Worm (Caenorhabditis elegans) whole organism, L2 larva: ENCODE data around the gene cpg-23.

Experiments used
- C34F6.9 ChIP-seq: fragments of 150-350 bp; optimal IDR thresholded peaks from 2 replicates; lab custom pipeline; 2014; ENCODE audit warnings: missing biosample characterization, missing genetic modification characterization
- F13H6.1 ChIP-seq: sonication (generic microtip); optimal IDR thresholded peaks from 2 replicates; lab custom pipeline; 2016; ENCODE audit warnings: missing genetic modification characterization, missing compliant biosample characterization
- R02D3.7 ChIP-seq: fragments of 150-350 bp; optimal IDR thresholded peaks from 2 replicates; lab custom pipeline; 2014; ENCODE audit warnings: missing biosample characterization, missing genetic modification characterization
- Y55F3AM.14 ChIP-seq: fragments of 200-800 bp; sonication (Bioruptor generic); optimal IDR thresholded peaks from 2 replicates; lab custom pipeline; 2018; ENCODE audit warnings: mild to moderate bottlenecking, missing genetic modification characterization, missing compliant biosample characterization
- ZK546.5 ChIP-seq: sonication (generic microtip); optimal IDR thresholded peaks from 2 replicates; lab custom pipeline; 2017; ENCODE audit warnings: missing biosample characterization, missing genetic modification characterization
- aly-2 ChIP-seq: fragments of 150-350 bp; optimal IDR thresholded peaks from 2 replicates; lab custom pipeline; 2014; ENCODE audit warnings: missing biosample characterization, missing genetic modification characterization
- blmp-1 ChIP-seq: sonication (generic microtip); optimal IDR thresholded peaks from 2 replicates; lab custom pipeline; 2017; ENCODE audit warnings: missing genetic modification characterization, mild to moderate bottlenecking, missing compliant biosample characterization, antibody characterized with exemption, moderate library complexity; ENCODE audit not compliant: insufficient read depth
- ceh-16 ChIP-seq: fragments of 150-350 bp; optimal IDR thresholded peaks from 2 replicates; lab custom pipeline; 2014; ENCODE audit warnings: missing biosample characterization, missing genetic modification characterization
- crh-2 ChIP-seq: sonication (generic microtip); optimal IDR thresholded peaks from 2 replicates; lab custom pipeline; 2017; ENCODE audit warnings: missing biosample characterization, missing genetic modification characterization
- dmd-4 ChIP-seq: sonication (generic microtip); optimal IDR thresholded peaks from 2 replicates; lab custom pipeline; 2017; ENCODE audit warnings: missing biosample characterization, missing genetic modification characterization
- egl-27 ChIP-seq: sonication (generic microtip); optimal IDR thresholded peaks from 3 replicates; lab custom pipeline; 2017; ENCODE audit warnings: missing biosample characterization, missing genetic modification reagents, missing genetic modification characterization
- fos-1 ChIP-seq: fragments of 150-350 bp; optimal IDR thresholded peaks from 2 replicates; lab custom pipeline; 2014; ENCODE audit warnings: missing biosample characterization, missing genetic modification characterization
- gmeb-1 ChIP-seq: fragments of 150-350 bp; optimal IDR thresholded peaks from 2 replicates; lab custom pipeline; 2014; ENCODE audit warnings: missing biosample characterization, missing genetic modification characterization
- lin-11 ChIP-seq: fragments of 150-350 bp; sonication (generic microtip); optimal IDR thresholded peaks from 2 replicates; lab custom pipeline; 2014; ENCODE audit warnings: missing biosample characterization, missing genetic modification characterization, inconsistent platforms, mixed read lengths
- lin-13 ChIP-seq: fragments of 150-350 bp; optimal IDR thresholded peaks from 2 replicates; lab custom pipeline; 2014; ENCODE audit warnings: missing biosample characterization, missing genetic modification reagents, missing genetic modification characterization
- lin-39 ChIP-seq: fragments of 150-350 bp; optimal IDR thresholded peaks from 2 replicates; lab custom pipeline; 2014; ENCODE audit warnings: missing biosample characterization, missing genetic modification reagents, missing genetic modification characterization
- lsy-2 ChIP-seq, 2 experiments: fragments of 150-350 bp in 1 of 2; sonication (generic microtip) in 1 of 2; optimal IDR thresholded peaks; 2 replicates each; lab custom pipeline; 2014 to 2017; ENCODE audit warnings: missing biosample characterization in 2 of 2, missing genetic modification characterization in 2 of 2
- mab-5 ChIP-seq: fragments of 150-350 bp; optimal IDR thresholded peaks from 2 replicates; lab custom pipeline; 2014; ENCODE audit warnings: missing biosample characterization, missing genetic modification characterization
- mbf-1 ChIP-seq: sonication (generic microtip); optimal IDR thresholded peaks from 2 replicates; lab custom pipeline; 2017; ENCODE audit warnings: missing biosample characterization, missing genetic modification characterization
- mdl-1 ChIP-seq, 2 experiments: fragments of 150-350 bp in 1 of 2; sonication (generic microtip) in 1 of 2; optimal IDR thresholded peaks; 2 replicates each; lab custom pipeline; 2017; ENCODE audit warnings: missing biosample characterization in 2 of 2, missing genetic modification characterization in 2 of 2
- nhr-10 ChIP-seq: sonication (generic microtip); optimal IDR thresholded peaks from 2 replicates; lab custom pipeline; 2017; ENCODE audit warnings: missing biosample characterization, missing genetic modification characterization
- nhr-11 ChIP-seq: fragments of 150-350 bp; optimal IDR thresholded peaks from 2 replicates; lab custom pipeline; 2014; ENCODE audit warnings: missing biosample characterization, missing genetic modification characterization
- nhr-129 ChIP-seq: fragments of 150-350 bp; optimal IDR thresholded peaks from 2 replicates; lab custom pipeline; 2014; ENCODE audit warnings: missing biosample characterization, missing genetic modification characterization
- nhr-21 ChIP-seq: fragments of 150-350 bp; optimal IDR thresholded peaks from 2 replicates; lab custom pipeline; 2014; ENCODE audit warnings: missing biosample characterization, missing genetic modification characterization
- nhr-23 ChIP-seq: fragments of 150-350 bp; optimal IDR thresholded peaks from 2 replicates; lab custom pipeline; 2014; ENCODE audit warnings: missing biosample characterization, missing genetic modification reagents, missing genetic modification characterization
- nhr-25 ChIP-seq: fragments of 150-350 bp; sonication (generic microtip); optimal IDR thresholded peaks from 3 replicates; lab custom pipeline; 2014; ENCODE audit warnings: missing biosample characterization, missing genetic modification characterization
- peb-1 ChIP-seq: fragments of 150-350 bp; optimal IDR thresholded peaks from 2 replicates; lab custom pipeline; 2014; ENCODE audit warnings: missing biosample characterization, missing genetic modification characterization
- sem-4 ChIP-seq: fragments of 150-350 bp; optimal IDR thresholded peaks from 2 replicates; lab custom pipeline; 2014; ENCODE audit warnings: missing biosample characterization, missing genetic modification reagents, missing genetic modification characterization
- skn-1 ChIP-seq: sonication (generic microtip); optimal IDR thresholded peaks from 2 replicates; lab custom pipeline; 2017; ENCODE audit warnings: missing biosample characterization, missing genetic modification characterization
- sma-3 ChIP-seq: sonication (generic microtip); optimal IDR thresholded peaks from 2 replicates; lab custom pipeline; 2016; ENCODE audit warnings: missing genetic modification reagents, missing genetic modification characterization, missing compliant biosample characterization
- sma-9 ChIP-seq, 2 experiments: fragments of 150-350 bp in 1 of 2; sonication (generic microtip) in 1 of 2; optimal IDR thresholded peaks; 2 replicates each; lab custom pipeline; 2014 to 2016; ENCODE audit warnings: missing genetic modification characterization in 2 of 2, mild to moderate bottlenecking in 1 of 2, missing biosample characterization in 1 of 2, missing compliant biosample characterization in 1 of 2, missing genetic modification reagents in 1 of 2, moderate library complexity in 1 of 2
- snpc-4 ChIP-seq: fragments of 150-350 bp; optimal IDR thresholded peaks from 2 replicates; lab custom pipeline; 2014; ENCODE audit warnings: missing biosample characterization, missing genetic modification characterization
- unc-39 ChIP-seq: fragments of 150-350 bp; optimal IDR thresholded peaks from 2 replicates; lab custom pipeline; 2014; ENCODE audit warnings: missing biosample characterization, missing genetic modification characterization
- unc-55 ChIP-seq: fragments of 150-350 bp; sonication (generic microtip); optimal IDR thresholded peaks from 3 replicates; lab custom pipeline; 2014; ENCODE audit warnings: missing biosample characterization, missing genetic modification reagents, missing genetic modification characterization
- unc-62 ChIP-seq: fragments of 150-350 bp; optimal IDR thresholded peaks from 2 replicates; lab custom pipeline; 2014; ENCODE audit warnings: missing biosample characterization, missing genetic modification reagents, missing genetic modification characterization
- zag-1 ChIP-seq: fragments of 150-350 bp; optimal IDR thresholded peaks from 2 replicates; lab custom pipeline; 2014; ENCODE audit warnings: missing biosample characterization, missing genetic modification characterization
- ztf-1 ChIP-seq: fragments of 200-800 bp; sonication (Bioruptor generic); conservative IDR thresholded peaks from 2 replicates; pipeline ENCODE4 v1.3.6; 2022; ENCODE audit warnings: missing genetic modification characterization, missing compliant biosample characterization
- ztf-11 ChIP-seq: sonication (generic microtip); optimal IDR thresholded peaks from 2 replicates; lab custom pipeline; 2017; ENCODE audit warnings: missing biosample characterization, missing genetic modification characterization
- ztf-4 ChIP-seq: fragments of 150-350 bp; optimal IDR thresholded peaks from 2 replicates; lab custom pipeline; 2014; ENCODE audit warnings: missing biosample characterization, missing genetic modification characterization

Gene cpg-23

DNA sequence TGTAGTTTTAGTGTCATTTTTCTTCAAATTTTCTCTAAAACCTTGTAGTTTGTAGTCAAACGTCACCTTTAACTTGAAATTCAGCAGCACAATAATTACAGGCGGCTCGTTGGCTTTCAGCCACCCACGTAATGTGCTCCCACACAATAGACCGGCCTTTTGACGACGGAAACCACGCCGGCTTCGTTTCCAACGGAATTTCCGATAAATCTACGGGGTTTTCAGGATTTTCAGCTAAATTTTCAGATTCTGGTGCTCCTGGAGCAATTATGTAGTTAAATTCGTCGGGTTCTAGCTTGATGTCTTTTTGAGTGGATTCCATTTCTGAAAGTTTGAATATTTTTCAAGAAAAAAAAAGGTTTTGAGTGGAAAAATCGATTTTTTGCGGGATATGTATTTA lies 16.0 kb upstream of the cpg-23 start, which contains the start of gene bed-1:
TSS of gene bed-1 (minus strand) at position 337 of the 400 bp plus-strand sequence.
- TF ChIP-seq snpc-4 (tag; lab: Kevin White, UChicago) (no peak), R02D3.7 (tag; lab: Kevin White, UChicago) (no peak), sem-4 (tag; lab: Kevin White, UChicago) (no peak), nhr-11 (tag; lab: Kevin White, UChicago) (no peak), sma-9 (GFP tag; optimal IDR thresholded peaks at IDR 0.05; lab: Kevin White, UChicago) (no peak), sma-9 (tag; optimal IDR thresholded peaks at IDR 0.05; lab: Kevin White, UChicago) (no peak), C34F6.9 (tag; lab: Kevin White, UChicago) (no peak), unc-39 (tag; lab: Kevin White, UChicago) (no peak), unc-55 (GFP tag; lab: Kevin White, UChicago) (no peak), lin-11 (tag; lab: Kevin White, UChicago) (no peak), fos-1 (tag; lab: Kevin White, UChicago) (no peak), ZK546.5 (tag; lab: Kevin White, UChicago) (no peak), crh-2 (tag; lab: Kevin White, UChicago) (no peak), mdl-1 (tag; optimal IDR thresholded peaks at IDR 0.05; lab: Kevin White, UChicago) (no peak), ztf-11 (tag; lab: Kevin White, UChicago) (no peak), gmeb-1 (tag; lab: Kevin White, UChicago) (no peak), nhr-129 (tag; lab: Kevin White, UChicago) (no peak), mbf-1 (tag; lab: Kevin White, UChicago) (no peak), aly-2 (tag; lab: Kevin White, UChicago) (no peak), ztf-1 (no peak), ceh-16 (tag; lab: Kevin White, UChicago) (no peak)

DNA sequence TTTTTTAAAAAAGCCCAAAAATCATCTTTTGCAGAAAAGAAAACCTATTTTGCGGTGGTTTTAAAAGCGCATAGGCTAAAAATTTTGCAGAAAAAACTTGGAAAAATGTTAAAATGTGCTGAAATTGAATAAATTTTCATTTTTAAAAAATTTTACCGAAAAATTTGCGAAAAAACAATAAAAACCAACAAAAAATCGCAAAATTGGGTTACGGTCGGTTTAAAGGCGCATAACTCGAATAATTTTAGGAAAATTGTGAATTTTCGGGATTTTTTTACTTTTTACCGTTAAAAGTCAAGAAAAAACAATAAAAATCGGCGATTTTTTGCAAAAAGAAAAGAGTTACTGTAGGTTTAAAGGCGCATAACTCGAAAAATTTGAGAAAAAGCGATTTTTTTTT lies 15.3 kb upstream of the cpg-23 start:
- TF ChIP-seq ceh-16 (tag; lab: Kevin White, UChicago) (no peak), peb-1 (tag; lab: Kevin White, UChicago) (no peak), dmd-4 (no peak), sma-3 (GFP tag; lab: Kevin White, UChicago) (no peak)
- TF ChIP-seq, all 48 proteins: peak for 0

DNA sequence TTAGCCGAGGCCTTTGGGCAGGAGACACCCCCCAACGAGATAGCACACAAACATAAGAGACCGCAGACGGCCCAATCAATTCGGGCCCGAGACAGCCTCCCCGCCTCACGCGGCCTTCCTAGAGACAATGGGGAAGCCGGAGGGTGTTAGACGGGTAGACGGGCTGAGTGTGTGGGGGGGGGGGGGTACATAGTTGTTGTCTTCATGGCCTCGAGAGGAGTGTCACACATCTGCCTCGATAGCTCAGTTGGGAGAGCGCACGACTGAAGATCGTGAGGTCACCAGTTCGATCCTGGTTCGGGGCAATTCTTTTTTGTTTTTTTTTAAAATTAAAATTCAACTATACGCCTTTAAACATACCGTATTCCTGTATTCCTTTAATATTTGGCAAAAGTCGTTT lies 14.8 kb upstream of the cpg-23 start:
- peak; percentile 43 for TF ChIP-seq egl-27 (tag; lab: Kevin White, UChicago)
- TF ChIP-seq snpc-4 (tag; lab: Kevin White, UChicago) = peak; percentile 40
- TF ChIP-seq lin-13 = peak; percentile 70
- TF ChIP-seq F13H6.1 = peak; percentile 8
- peak; percentile 50 for TF ChIP-seq crh-2 (tag; lab: Kevin White, UChicago)
- peak; percentile 2 for TF ChIP-seq R02D3.7 (tag; lab: Kevin White, UChicago)
- peak; percentile 37 for TF ChIP-seq lin-11 (tag; lab: Kevin White, UChicago)
- peak; percentile 17 for TF ChIP-seq C34F6.9 (tag; lab: Kevin White, UChicago)
- peak; percentile 44 for TF ChIP-seq mab-5 (tag; lab: Kevin White, UChicago)
- no peak for TF ChIP-seq ZK546.5 (tag; lab: Kevin White, UChicago)
- peak; percentile 37 for TF ChIP-seq zag-1 (tag; lab: Kevin White, UChicago)
- no peak for TF ChIP-seq nhr-23 (tag; lab: Kevin White, UChicago)
- TF ChIP-seq blmp-1 (tag; lab: Kevin White, UChicago) = no peak
- TF ChIP-seq lsy-2 (tag; optimal IDR thresholded peaks at IDR 0.05; lab: Kevin White, UChicago) = peak; percentile 26 to 58
- TF ChIP-seq aly-2 (tag; lab: Kevin White, UChicago) = no peak
- peak; percentile 54 for TF ChIP-seq unc-55 (GFP tag; lab: Kevin White, UChicago)
- peak; percentile 64 for TF ChIP-seq nhr-129 (tag; lab: Kevin White, UChicago)
- TF ChIP-seq sma-3 (GFP tag; lab: Kevin White, UChicago) = peak; percentile 21
- TF ChIP-seq nhr-21 (tag; lab: Kevin White, UChicago) = peak; percentile 39
- TF ChIP-seq gmeb-1 (tag; lab: Kevin White, UChicago) = peak; percentile 57
- TF ChIP-seq Y55F3AM.14 = peak; percentile 33
- TF ChIP-seq nhr-25 (tag; lab: Kevin White, UChicago) = peak; percentile 30
- TF ChIP-seq mdl-1 (tag; optimal IDR thresholded peaks at IDR 0.05; lab: Kevin White, UChicago) = peak in 1 of 2 experiments; percentile 25
- no peak for TF ChIP-seq ztf-4 (tag; lab: Kevin White, UChicago)

DNA sequence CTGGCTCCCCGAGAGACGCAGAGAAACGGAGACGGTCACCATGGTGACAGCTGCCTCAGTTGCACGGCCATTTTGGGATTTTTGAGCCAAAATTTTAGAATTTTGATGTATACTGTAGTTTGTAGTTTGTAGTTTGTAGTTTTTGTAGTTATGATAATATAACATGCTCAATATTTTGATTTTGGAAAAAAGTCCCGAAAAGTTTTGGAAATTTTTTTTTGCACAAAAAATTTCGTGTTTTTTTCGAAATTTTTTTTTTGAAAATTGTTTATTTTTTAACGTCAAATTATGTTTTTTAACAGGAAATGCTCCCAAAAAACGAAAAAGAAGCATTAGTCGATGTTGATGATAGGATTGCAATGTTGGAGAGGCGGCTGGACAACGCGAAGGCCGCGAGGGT lies 13.4 kb upstream of the cpg-23 start, which contains the start of gene dyf-17:
TSS of gene dyf-17 (plus strand) at position 301 of the 400 bp plus-strand sequence.
- TF ChIP-seq sem-4 (tag; lab: Kevin White, UChicago) (no peak), dmd-4 (no peak), unc-62 (no peak), ztf-11 (tag; lab: Kevin White, UChicago) (no peak), C34F6.9 (tag; lab: Kevin White, UChicago) (no peak), sma-3 (GFP tag; lab: Kevin White, UChicago) (no peak), lin-39 (tag; lab: Kevin White, UChicago) (no peak), nhr-10 (tag; lab: Kevin White, UChicago) (no peak), unc-39 (tag; lab: Kevin White, UChicago) (no peak), crh-2 (tag; lab: Kevin White, UChicago) (no peak), ceh-16 (tag; lab: Kevin White, UChicago) (no peak), aly-2 (tag; lab: Kevin White, UChicago) (no peak), nhr-23 (tag; lab: Kevin White, UChicago) (no peak), lin-13 (no peak), skn-1 (tag; lab: Kevin White, UChicago) (no peak), blmp-1 (tag; lab: Kevin White, UChicago) (no peak)
- TF ChIP-seq, all 48 proteins: peak for 0
